Worm (Caenorhabditis elegans) whole organism, L4/young adult: ENCODE measurements around the gene alh-9.

ENCODE experiments used
- W03F9.2 ChIP-seq: fragments of 150-350 bp; optimal IDR thresholded peaks from 2 replicates; lab custom pipeline; 2014; ENCODE audit warnings: missing biosample characterization, missing genetic modification characterization
- dao-5 ChIP-seq: sonication (generic microtip); optimal IDR thresholded peaks from 2 replicates; lab custom pipeline; 2016; ENCODE audit warnings: missing genotype, missing genetic modification characterization, moderate library complexity, missing compliant biosample characterization
- him-1 ChIP-seq: sonication (generic microtip); optimal IDR thresholded peaks from 2 replicates; lab custom pipeline; 2016; ENCODE audit warnings: missing genotype, missing genetic modification reagents, missing genetic modification characterization, missing compliant biosample characterization

Gene alh-9

DNA sequence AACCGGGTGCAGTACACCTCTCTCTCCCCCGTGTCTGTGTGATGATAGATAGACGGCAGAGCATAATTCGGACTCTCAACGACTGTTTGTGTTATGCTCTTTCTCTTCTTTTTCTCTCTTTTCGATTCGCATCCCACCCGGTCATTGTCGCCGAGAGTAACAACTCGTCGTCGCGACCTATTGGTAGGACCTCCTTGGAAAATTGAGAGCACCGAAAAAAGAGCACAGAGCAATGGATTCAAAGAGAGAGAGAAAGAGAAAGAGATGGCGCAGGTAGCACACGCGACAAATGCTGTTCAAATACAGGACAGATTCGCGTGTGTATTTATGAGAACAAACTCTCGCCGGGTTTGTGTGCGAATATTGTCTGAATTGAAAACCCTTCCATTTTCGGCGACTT, 12.2 kb upstream of the alh-9 start:
- TF ChIP-seq him-1 = no peak
- no peak for TF ChIP-seq W03F9.2 (tag; lab: Kevin White, UChicago)
- TF ChIP-seq dao-5 = no peak

DNA sequence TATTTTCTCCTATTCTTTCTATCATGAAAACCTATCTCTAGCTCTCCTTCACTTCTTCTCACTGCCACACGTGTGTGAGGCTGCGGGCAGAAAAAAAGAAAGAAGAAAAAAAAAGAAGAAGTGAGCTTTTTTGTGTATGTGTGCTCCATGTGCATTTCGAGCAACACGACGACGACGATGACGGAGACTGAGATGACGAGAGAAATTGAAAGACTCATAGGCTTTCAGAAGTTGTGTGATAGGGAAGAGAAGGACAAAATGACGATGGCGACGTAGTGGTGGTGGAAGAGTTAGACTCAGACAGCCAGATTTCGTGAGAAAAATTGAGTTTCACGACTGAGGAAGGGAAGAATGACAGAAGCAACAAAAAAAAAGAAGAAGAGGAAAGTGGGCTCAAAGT, 10.3 kb upstream of the alh-9 start:
- TF ChIP-seq dao-5 = no peak
- TF ChIP-seq W03F9.2 (tag; lab: Kevin White, UChicago) = no peak
- TF ChIP-seq him-1 = peak; percentile 83

DNA sequence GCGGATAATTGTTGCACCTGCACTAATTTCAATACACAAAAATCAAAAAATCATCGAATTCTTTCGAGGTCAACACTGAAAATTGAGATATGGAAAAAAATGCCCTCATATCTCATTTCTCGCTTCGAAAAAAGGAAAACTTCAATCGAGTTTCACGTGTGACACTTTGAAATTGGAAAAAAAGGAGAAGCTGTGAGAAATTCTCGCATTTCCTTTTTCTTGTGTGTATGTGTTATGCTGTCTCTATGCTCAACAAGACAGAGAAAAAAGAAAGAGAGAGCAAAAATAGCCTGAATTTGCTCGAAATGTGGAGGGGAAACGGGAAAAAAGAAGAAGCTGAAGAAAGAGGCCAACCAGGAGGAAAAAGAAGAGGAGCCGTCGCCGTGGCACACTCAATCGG, 9.4 kb upstream of the alh-9 start:
- no peak for TF ChIP-seq him-1
- no peak for TF ChIP-seq dao-5
- TF ChIP-seq W03F9.2 (tag; lab: Kevin White, UChicago) = no peak

- no peak for TF ChIP-seq dao-5
- peak; percentile 1 for TF ChIP-seq W03F9.2 (tag; lab: Kevin White, UChicago)
- TF ChIP-seq him-1 = no peak
Measured at ce11 chrIII:5853240-5853639, 2.6 kb upstream of the alh-9 start, which contains the start of gene ddx-23. Gene ddx-23, minus strand, starts transcription at chrIII:5853269.

DNA sequence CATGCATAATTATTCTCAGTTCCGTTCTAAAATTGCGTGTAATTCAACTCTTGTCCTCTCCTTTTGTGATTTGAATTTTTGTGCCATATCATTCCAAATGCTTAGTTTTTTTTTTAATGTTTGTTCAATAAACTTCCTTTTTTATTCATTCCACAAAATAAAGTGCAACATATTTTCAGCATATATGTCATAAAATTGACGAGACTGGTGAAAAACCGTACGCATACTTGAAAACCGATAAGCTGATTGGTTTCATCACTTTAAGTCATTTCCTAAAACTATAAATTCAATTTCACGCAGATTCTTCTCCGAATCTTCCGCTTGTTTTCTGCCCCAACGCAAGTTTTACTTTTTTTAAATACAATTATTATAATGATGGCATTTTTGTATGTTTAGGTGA, 3.2 kb downstream of the alh-9 start, which contains the start of gene dpf-4:
Gene dpf-4 (plus strand): TSS at position 301 of the 400 bp plus-strand sequence.
- TF ChIP-seq dao-5 (no peak), him-1 (no peak), W03F9.2 (tag; lab: Kevin White, UChicago) (no peak)

DNA sequence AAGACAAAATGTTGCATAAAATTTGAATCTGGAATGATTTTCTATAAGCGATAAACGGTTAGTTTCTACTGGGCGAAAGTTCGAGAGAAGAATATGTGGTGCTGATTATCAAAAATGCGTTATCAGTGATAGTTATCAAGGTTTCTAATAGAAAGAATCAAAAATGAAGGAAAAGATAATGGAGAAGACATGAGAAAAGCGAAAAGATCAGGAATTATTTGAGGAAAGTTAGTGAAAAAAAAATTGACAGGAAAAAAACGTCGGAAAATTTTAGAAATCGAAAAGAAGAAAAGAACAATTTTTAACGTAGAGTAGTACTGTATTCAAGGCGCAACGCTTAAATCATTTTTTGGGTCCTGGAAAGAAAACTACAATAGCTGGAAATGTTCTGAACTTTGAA, 8.0 kb downstream of the alh-9 start, which contains the start of gene dnpp-1:
Gene dnpp-1 (minus strand): TSS at position 30 of the 400 bp plus-strand sequence.
- peak; percentile 16 for TF ChIP-seq W03F9.2 (tag; lab: Kevin White, UChicago)
- no peak for TF ChIP-seq dao-5

ce11 chrIII:5864270-5864669, 8.5 kb downstream of the alh-9 start, which contains the start of gene rabn-5:
Gene rabn-5, plus strand, starts transcription at chrIII:5864553.
- TF ChIP-seq dao-5 = no peak
- no peak for TF ChIP-seq W03F9.2 (tag; lab: Kevin White, UChicago)

DNA sequence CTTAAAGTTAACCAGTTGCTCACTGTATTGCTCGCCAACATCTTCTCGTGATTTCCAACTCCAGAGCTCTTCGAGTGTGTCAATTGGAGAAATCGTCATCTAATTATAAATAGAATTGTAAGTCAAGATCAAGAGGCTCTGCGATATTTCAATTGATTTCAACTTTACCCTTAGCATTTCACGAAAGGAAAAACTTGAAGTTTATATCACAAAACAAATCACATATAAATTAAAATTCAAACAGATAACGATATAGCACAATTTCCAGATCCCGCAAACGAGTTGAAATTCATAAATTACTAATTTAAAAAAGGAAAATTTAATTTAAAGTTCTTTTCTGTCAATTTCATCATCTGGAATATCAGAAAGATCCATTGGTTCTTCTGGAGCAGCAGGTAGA, 12.6 kb downstream of the alh-9 start, which contains the start of gene eng-1:
Gene eng-1 (minus strand): TSS at position 101 of the 400 bp plus-strand sequence.
- TF ChIP-seq dao-5 (no peak), W03F9.2 (tag; lab: Kevin White, UChicago) (no peak), him-1 (no peak)

DNA sequence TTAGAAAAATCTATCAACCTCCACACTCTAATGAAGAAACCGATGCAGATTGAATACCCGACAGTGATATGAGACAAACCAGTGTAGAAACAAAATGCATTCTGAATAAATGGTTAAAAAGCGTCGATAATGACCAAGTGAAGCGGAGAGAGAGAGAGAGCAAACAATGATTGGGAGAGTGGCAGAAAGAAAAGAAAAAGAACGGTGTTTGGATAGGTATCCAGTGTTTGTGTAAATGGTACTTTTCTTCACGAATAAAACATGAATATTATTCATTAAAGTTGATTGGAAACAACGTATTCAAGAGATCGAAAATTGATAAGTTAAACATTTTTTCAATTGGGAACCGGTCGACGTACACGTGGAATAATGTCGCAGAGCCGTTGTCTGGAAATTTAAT, 13.6 kb downstream of the alh-9 start, which contains the start of gene F01F1.15:
Gene F01F1.15 (minus strand): TSS at position 101 of the 400 bp plus-strand sequence.
- TF ChIP-seq dao-5 (no peak), W03F9.2 (tag; lab: Kevin White, UChicago) (no peak), him-1 (no peak)

DNA sequence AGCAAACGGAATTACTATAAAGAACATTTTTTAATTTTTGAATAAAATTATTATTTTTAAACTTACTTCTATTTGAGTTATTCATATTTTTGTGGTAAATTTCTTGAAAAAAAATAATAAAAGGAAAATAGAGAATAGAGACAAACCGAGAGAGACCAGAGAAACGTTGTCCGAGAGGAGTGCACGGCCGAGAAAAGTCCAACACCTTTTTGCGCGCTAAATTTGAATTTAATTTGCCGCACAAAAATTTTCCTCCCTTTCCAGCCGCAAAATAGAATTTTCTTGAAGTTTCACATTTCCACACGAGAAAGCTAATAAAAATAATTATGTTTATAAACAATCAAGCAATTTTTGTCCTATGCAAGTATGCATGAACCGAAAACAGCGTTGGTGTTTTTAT, 15.9 kb downstream of the alh-9 start, which contains the start of the genes F01F1.11 and F01F1.3:
Gene F01F1.11 (minus strand): TSS at position 118 of the 400 bp plus-strand sequence.
Gene F01F1.3 (plus strand): TSS at position 179 of the 400 bp plus-strand sequence.
- no peak for TF ChIP-seq him-1
- peak; percentile 69 for TF ChIP-seq W03F9.2 (tag; lab: Kevin White, UChicago)

DNA sequence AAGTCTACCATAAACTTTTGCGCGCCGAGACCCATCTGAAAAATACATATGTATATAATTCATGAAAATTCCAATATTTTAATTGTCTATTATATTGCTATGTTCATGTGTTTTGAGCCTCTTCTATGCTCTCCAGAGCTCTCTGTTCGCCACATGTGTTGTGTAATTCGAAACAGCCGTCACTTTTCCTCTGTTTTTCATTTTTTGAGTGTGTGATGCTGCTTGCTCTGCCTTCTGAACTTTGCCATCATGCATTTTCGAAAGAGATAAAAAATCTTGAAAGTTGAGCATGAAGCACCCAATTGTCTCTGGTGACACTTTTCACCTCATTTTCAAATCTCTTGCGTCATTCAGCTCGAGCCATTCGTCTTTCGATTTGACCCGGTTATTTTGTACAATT, 16.5 kb downstream of the alh-9 start:
- TF ChIP-seq him-1 = no peak
- TF ChIP-seq W03F9.2 (tag; lab: Kevin White, UChicago) = no peak

ce11 chrIII:5874263-5874662, 18.4 kb downstream of the alh-9 start:
- TF ChIP-seq W03F9.2 (tag; lab: Kevin White, UChicago) (no peak), dao-5 (no peak), him-1 (no peak)

ce11 chrIII:5874664-5875417, 19.0 kb downstream of the alh-9 start:
- TF ChIP-seq him-1 (no peak), dao-5 (no peak), W03F9.2 (tag; lab: Kevin White, UChicago) (no peak)

DNA sequence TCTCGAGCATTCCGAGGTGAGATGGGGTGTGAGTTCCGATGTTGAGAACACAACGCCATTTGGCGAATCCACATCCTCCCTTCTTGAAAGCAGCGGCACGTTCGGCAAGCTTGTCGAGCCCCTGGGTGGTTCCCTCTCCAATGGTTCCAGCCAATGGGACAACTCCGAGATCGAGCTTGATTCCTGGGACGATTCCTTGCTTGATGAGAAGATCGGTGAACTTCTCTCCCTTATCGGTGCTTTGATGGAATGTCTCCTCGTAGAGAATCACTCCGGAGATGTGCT, 19.5 kb downstream of the alh-9 start:
- TF ChIP-seq dao-5 (no peak), W03F9.2 (tag; lab: Kevin White, UChicago) (no peak), him-1 (no peak)

- TF ChIP-seq him-1 (no peak), W03F9.2 (tag; lab: Kevin White, UChicago) (no peak)
Measured at ce11 chrIII:5875705-5876104, 19.9 kb downstream of the alh-9 start.
